Comparison of ENCODE assay signal across 4 fruit fly cellular contexts in the genomic region with DNA sequence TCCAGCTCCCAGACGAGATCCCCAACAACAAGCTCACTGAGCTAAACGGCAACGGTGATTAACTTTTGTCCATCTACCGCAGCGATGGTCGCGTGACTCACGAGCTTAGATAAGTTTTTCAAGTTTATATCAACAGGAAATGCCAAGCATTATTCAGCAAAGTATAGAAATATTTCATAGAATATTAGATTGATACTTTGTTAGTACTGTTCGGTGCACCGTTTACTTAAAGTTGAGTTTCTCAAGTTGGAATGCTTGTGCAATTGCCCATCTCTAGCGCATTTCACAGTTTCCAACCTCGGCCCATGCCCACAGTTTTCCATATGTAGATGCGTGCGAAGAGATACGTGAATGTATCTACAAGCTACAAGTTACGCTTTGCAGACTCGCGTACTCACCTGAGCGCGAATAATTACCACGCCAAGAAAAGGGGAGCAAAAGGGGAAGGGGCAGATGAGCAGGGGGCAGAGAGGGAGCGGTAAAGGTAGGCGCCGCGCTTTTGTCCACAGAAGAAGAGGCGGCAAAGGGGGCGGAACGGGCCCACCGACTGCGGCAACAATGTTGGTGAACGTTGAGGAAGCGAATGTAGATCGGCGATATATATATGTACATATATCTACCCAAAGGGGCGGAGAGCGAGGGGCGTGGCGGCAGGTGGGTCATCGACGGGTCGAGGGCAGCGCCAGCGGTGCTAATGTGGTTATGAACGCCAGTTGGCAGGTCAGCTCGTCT.
TF ChIP-seq lines count a peak whose summit lies in the region.

No protein-coding gene starts in this region.

- no peak for TF ChIP-seq CTCF in whole organism, embryonic (GFP tag; optimal IDR thresholded peaks at IDR 0.05; lab: Kevin White, UChicago)

TF ChIP-seq in whole organism, embryonic, 481 proteins besides CTCF, POLR2A, EP300 and RAD21 (continues in another document):
- TF ChIP-seq p53 (GFP tag; optimal IDR thresholded peaks at IDR 0.05; lab: Kevin White, UChicago) (no peak), btn (GFP tag; optimal IDR thresholded peaks at IDR 0.05; lab: Kevin White, UChicago) (peak; percentile 12), CG17568 (GFP tag; optimal IDR thresholded peaks at IDR 0.05; lab: Kevin White, UChicago) (no peak), Awh (GFP tag; IDR thresholded peaks at IDR 0.05; lab: Robert Waterston, UW) (no peak), CG9727 (GFP tag; optimal IDR thresholded peaks at IDR 0.05; lab: Kevin White, UChicago) (no peak), nerfin-1 (tag; optimal IDR thresholded peaks at IDR 0.05; lab: Kevin White, UChicago) (no peak), Hey (tag; optimal IDR thresholded peaks at IDR 0.05; lab: Kevin White, UChicago) (no peak), dan (GFP tag; IDR thresholded peaks at IDR 0.05; lab: Robert Waterston, UW) (no peak), eyg (GFP tag; optimal IDR thresholded peaks at IDR 0.05; lab: Kevin White, UChicago) (no peak), pros (GFP tag; optimal IDR thresholded peaks at IDR 0.05; lab: Kevin White, UChicago) (no peak), CG11723 (GFP tag; optimal IDR thresholded peaks at IDR 0.05; lab: Kevin White, UChicago) (no peak), YL-1 (GFP tag; optimal IDR thresholded peaks at IDR 0.05; lab: Kevin White, UChicago) (no peak), CG14441 (GFP tag; IDR thresholded peaks at IDR 0.05; lab: Robert Waterston, UW) (peak; percentile 65), Lpt (GFP tag; optimal IDR thresholded peaks at IDR 0.05; lab: Kevin White, UChicago) (no peak), ewg (GFP tag; optimal IDR thresholded peaks at IDR 0.05; lab: Kevin White, UChicago) (peak; percentile 42), cg (GFP tag; optimal IDR thresholded peaks at IDR 0.05; lab: Kevin White, UChicago) (no peak), CG17385 (GFP tag; optimal IDR thresholded peaks at IDR 0.05; lab: Kevin White, UChicago) (peak; percentile 49), CG34224 (GFP tag; IDR thresholded peaks at IDR 0.05; lab: Robert Waterston, UW; ENCODE audit: partially characterized antibody) (peak; percentile 52; the same call in 2 of the 3 replicates), CG9932 (GFP tag; IDR thresholded peaks at IDR 0.05; lab: Robert Waterston, UW) (no peak), CG7786 (GFP tag; optimal IDR thresholded peaks at IDR 0.05; lab: Kevin White, UChicago) (no peak), CG18262 (tag; optimal IDR thresholded peaks at IDR 0.05; lab: Kevin White, UChicago) (peak; percentile 64)

TF ChIP-seq in whole organism, prepupa, 60 proteins besides CTCF, POLR2A, EP300 and RAD21 (continues in another document):
- peak; percentile 48 for TF ChIP-seq fd59A (GFP tag; optimal IDR thresholded peaks at IDR 0.05; lab: Kevin White, UChicago)
- TF ChIP-seq CG8319 (GFP tag; optimal IDR thresholded peaks at IDR 0.05; lab: Kevin White, UChicago): no peak
- peak; percentile 36 for TF ChIP-seq topi (GFP tag; optimal IDR thresholded peaks at IDR 0.05; lab: Kevin White, UChicago)
- peak; percentile 11 for TF ChIP-seq Hr39 (GFP tag; optimal IDR thresholded peaks at IDR 0.05; lab: Kevin White, UChicago)
- TF ChIP-seq net (GFP tag; optimal IDR thresholded peaks at IDR 0.05; lab: Kevin White, UChicago): peak; percentile 63
- TF ChIP-seq Gug (GFP tag; IDR thresholded peaks at IDR 0.05; lab: Robert Waterston, UW): peak; percentile 53; the same call in 1 of the 2 replicates
- TF ChIP-seq CG6276 (GFP tag; optimal IDR thresholded peaks at IDR 0.05; lab: Kevin White, UChicago): peak; percentile 78
- no peak for TF ChIP-seq Hr38 (GFP tag; optimal IDR thresholded peaks at IDR 0.05; lab: Kevin White, UChicago)
- TF ChIP-seq Blimp-1 (GFP tag; optimal IDR thresholded peaks at IDR 0.05; lab: Kevin White, UChicago): no peak
- TF ChIP-seq fd85E (GFP tag; optimal IDR thresholded peaks at IDR 0.05; lab: Kevin White, UChicago): no peak
- TF ChIP-seq CG11762 (GFP tag; optimal IDR thresholded peaks at IDR 0.05; lab: Kevin White, UChicago; ENCODE audit: insufficient read depth): no peak
- peak; percentile 49 for TF ChIP-seq CG6808 (GFP tag; optimal IDR thresholded peaks at IDR 0.05; lab: Kevin White, UChicago)
- TF ChIP-seq CG10669 (GFP tag; optimal IDR thresholded peaks at IDR 0.05; lab: Kevin White, UChicago): peak; percentile 65
- TF ChIP-seq CG1621 (tag; optimal IDR thresholded peaks at IDR 0.05; lab: Kevin White, UChicago): peak; percentile 38
- TF ChIP-seq CG16779 (tag; optimal IDR thresholded peaks at IDR 0.05; lab: Kevin White, UChicago): no peak
- peak; percentile 76 for TF ChIP-seq Lpt (GFP tag; optimal IDR thresholded peaks at IDR 0.05; lab: Kevin White, UChicago)
- no peak for TF ChIP-seq CG11902 (GFP tag; optimal IDR thresholded peaks at IDR 0.05; lab: Kevin White, UChicago)
- peak; percentile 26 for TF ChIP-seq lz (GFP tag; optimal IDR thresholded peaks at IDR 0.05; lab: Kevin White, UChicago)
- TF ChIP-seq CG4318 (GFP tag; optimal IDR thresholded peaks at IDR 0.05; lab: Kevin White, UChicago): peak; percentile 80
- peak; percentile 14 for TF ChIP-seq Met (GFP tag; optimal IDR thresholded peaks at IDR 0.05; lab: Kevin White, UChicago)
- no peak for TF ChIP-seq CG6854 (GFP tag; optimal IDR thresholded peaks at IDR 0.05; lab: Kevin White, UChicago)

TF ChIP-seq in whole organism, pupa, 21 proteins besides CTCF, POLR2A, EP300 and RAD21:
- TF ChIP-seq CG32121 (GFP tag; IDR thresholded peaks at IDR 0.05; lab: Robert Waterston, UW) (peak; percentile 80; the same call in 1 of the 2 replicates), CG9948 (tag; optimal IDR thresholded peaks at IDR 0.05; lab: Kevin White, UChicago) (peak; percentile 42), EcR (GFP tag; optimal IDR thresholded peaks at IDR 0.05; lab: Kevin White, UChicago) (no peak), rn (GFP tag; IDR thresholded peaks at IDR 0.05; lab: Robert Waterston, UW) (0 out of 2 replicates have a peak, but pooled peaks have one; percentile 12), CG34367 (tag; optimal IDR thresholded peaks at IDR 0.05; lab: Kevin White, UChicago) (peak; percentile 57), CG8159 (tag; optimal IDR thresholded peaks at IDR 0.05; lab: Kevin White, UChicago) (peak; percentile 69), gl (tag; optimal IDR thresholded peaks at IDR 0.05; lab: Kevin White, UChicago) (peak; percentile 28), CG14655 (GFP tag; optimal IDR thresholded peaks at IDR 0.05; lab: Kevin White, UChicago) (peak; percentile 82), CG13204 (GFP tag; optimal IDR thresholded peaks at IDR 0.05; lab: Kevin White, UChicago) (peak; percentile 29), fd96Ca (GFP tag; IDR thresholded peaks at IDR 0.05; lab: Robert Waterston, UW) (peak; percentile 84), D1 (tag; optimal IDR thresholded peaks at IDR 0.05; lab: Kevin White, UChicago) (no peak), Pif1B (GFP tag; optimal IDR thresholded peaks at IDR 0.05; lab: Kevin White, UChicago) (peak; percentile 61), CG4496 (GFP tag; IDR thresholded peaks at IDR 0.05; lab: Robert Waterston, UW) (peak; percentile 87), Snoo (tag; optimal IDR thresholded peaks at IDR 0.05; lab: Kevin White, UChicago) (no peak), CG15710 (tag; optimal IDR thresholded peaks at IDR 0.05; lab: Kevin White, UChicago) (peak; percentile 57), CG8301 (tag; optimal IDR thresholded peaks at IDR 0.05; lab: Kevin White, UChicago) (peak; percentile 72), CG17806 (tag; optimal IDR thresholded peaks at IDR 0.05; lab: Kevin White, UChicago) (peak; percentile 70), CG10348 (GFP tag; IDR thresholded peaks at IDR 0.05; lab: Robert Waterston, UW) (no peak), Pif1A (GFP tag; optimal IDR thresholded peaks at IDR 0.05; lab: Kevin White, UChicago) (peak; percentile 74), Ets98B (GFP tag; IDR thresholded peaks at IDR 0.05; lab: Robert Waterston, UW) (peak; percentile 85), CG12605 (GFP tag; IDR thresholded peaks at IDR 0.05; lab: Robert Waterston, UW) (peak; percentile 46; the same call in 1 of the 2 replicates)
TF ChIP-seq in whole organism, pupa: peak in this region for 17.

TF ChIP-seq in whole organism, wandering third instar larva, 38 proteins besides CTCF, POLR2A, EP300 and RAD21:
- TF ChIP-seq fru (GFP tag; optimal IDR thresholded peaks at IDR 0.05; lab: Kevin White, UChicago) (no peak), sv (GFP tag; optimal IDR thresholded peaks at IDR 0.05; lab: Kevin White, UChicago) (peak; percentile 1), h (GFP tag; optimal IDR thresholded peaks at IDR 0.05; lab: Kevin White, UChicago) (peak; percentile 15)

Comparison
In these comparisons a context has a peak if more than half of its experiments do, and no peak if none do; other contexts are left out.
1. Of the 7 proteins assayed by ChIP-seq in both whole organism, embryonic and whole organism, prepupa: peak only in whole organism, embryonic: Blimp-1; only in whole organism, prepupa: Hr39 and Lpt; in both: Gug and Sox102F; in neither: 2.